Worm (Caenorhabditis elegans) whole organism, L4 larva: Measurements from ENCODE around the gene rpl-25.1.

Experiments used
- ces-1 ChIP-seq: fragments of 150-350 bp; sonication (generic microtip); optimal IDR thresholded peaks from 4 replicates; lab custom pipeline; 2014; ENCODE audit warnings: missing biosample characterization, missing genetic modification reagents, missing genetic modification characterization
- egl-27 ChIP-seq: sonication (generic microtip); optimal IDR thresholded peaks from 3 replicates; lab custom pipeline; 2017; ENCODE audit warnings: missing biosample characterization, missing genetic modification reagents, missing genetic modification characterization
- lim-7 ChIP-seq: fragments of 200-800 bp; sonication (Bioruptor generic); IDR thresholded peaks from 2 replicates; pipeline ENCODE4 v1.3.6; 2022; ENCODE audit warnings: missing genetic modification characterization, missing compliant biosample characterization
- mdl-1 ChIP-seq, 2 experiments: fragments of 150-350 bp in 1 of 2; sonication (generic microtip) in 1 of 2; optimal IDR thresholded peaks; 2 replicates each; lab custom pipeline; 2014 to 2017; ENCODE audit warnings: missing biosample characterization in 2 of 2, missing genetic modification characterization in 2 of 2
- mdt-29 ChIP-seq: fragments of 200-800 bp; sonication (Bioruptor generic); IDR thresholded peaks from 2 replicates; pipeline ENCODE4 v1.3.6; 2022; ENCODE audit warnings: missing genetic modification reagents, missing genetic modification characterization, missing compliant biosample characterization
- nhr-11 ChIP-seq: fragments of 150-350 bp; optimal IDR thresholded peaks from 2 replicates; lab custom pipeline; 2014; ENCODE audit warnings: missing biosample characterization, missing genetic modification characterization
- nhr-111 ChIP-seq: fragments of 200-800 bp; sonication (Bioruptor generic); optimal IDR thresholded peaks from 2 replicates; lab custom pipeline; 2018; ENCODE audit warnings: mild to moderate bottlenecking, missing genetic modification characterization, missing compliant biosample characterization
- nhr-77 ChIP-seq: fragments of 150-350 bp; optimal IDR thresholded peaks from 2 replicates; lab custom pipeline; 2014; ENCODE audit warnings: missing biosample characterization, missing genetic modification characterization
- pha-4 ChIP-seq, 2 experiments: fragments of 150-350 bp in 1 of 2; fragments of 200-800 bp in 1 of 2; sonication (Bioruptor generic) in 1 of 2; IDR thresholded peaks in 1 of 2; optimal IDR thresholded peaks in 1 of 2; 2 replicates each; pipeline versions ENCODE4 v1.3.6 to Lab custom; 2014 to 2022; ENCODE audit warnings: missing genetic modification characterization in 2 of 2, missing genetic modification reagents in 2 of 2, missing biosample characterization in 1 of 2, missing compliant biosample characterization in 1 of 2
- php-3 ChIP-seq: fragments of 200-800 bp; sonication (Bioruptor generic); IDR thresholded peaks from 2 replicates; pipeline ENCODE4 v1.3.6; 2022; ENCODE audit warnings: missing genetic modification reagents, missing genetic modification characterization, missing compliant biosample characterization
- saeg-2 ChIP-seq: fragments of 200-800 bp; sonication (Bioruptor generic); IDR thresholded peaks from 2 replicates; pipeline ENCODE4 v1.3.6; 2022; ENCODE audit warnings: missing genetic modification reagents, missing genetic modification characterization, missing compliant biosample characterization
- sdz-12 ChIP-seq: fragments of 200-800 bp; sonication (Bioruptor generic); optimal IDR thresholded peaks from 2 replicates; lab custom pipeline; 2018; ENCODE audit warnings: mild to moderate bottlenecking, missing genetic modification characterization, missing compliant biosample characterization
- zfp-3 ChIP-seq: fragments of 200-800 bp; sonication (Bioruptor generic); conservative IDR thresholded peaks from 2 replicates; pipeline ENCODE4 v1.3.6; 2022; ENCODE audit warnings: missing genetic modification reagents, missing genetic modification characterization, missing compliant biosample characterization
- ztf-11 ChIP-seq: fragments of 150-350 bp; optimal IDR thresholded peaks from 2 replicates; lab custom pipeline; 2014; ENCODE audit warnings: missing biosample characterization, missing genetic modification characterization

DNA sequence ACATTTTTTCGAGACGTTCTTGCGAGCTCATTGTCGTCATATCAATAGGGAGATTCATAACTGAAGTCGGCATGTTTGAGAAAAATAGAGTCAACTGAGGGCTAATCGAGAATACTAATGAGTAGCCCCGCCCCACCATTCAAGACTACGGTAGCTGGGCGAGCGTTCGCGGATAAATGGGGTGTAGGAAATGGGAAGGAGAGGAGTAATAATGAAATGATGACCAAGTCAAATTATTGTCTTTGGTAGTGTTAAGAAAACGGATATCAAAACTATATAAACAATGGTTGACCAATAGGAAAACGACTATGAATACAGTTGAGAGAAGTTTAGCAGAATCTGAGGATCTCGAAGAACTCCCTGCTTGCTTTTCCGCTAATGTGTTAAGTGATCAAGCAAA lies 46.6 kb downstream of the rpl-25.1 start, which contains the start of gene mls-2:
- TF ChIP-seq sdz-12, result no peak
- no peak for TF ChIP-seq lim-7 (GFP tag; lab: Robert Waterston, UW)
- TF ChIP-seq mdt-29 (GFP tag; lab: Robert Waterston, UW), result no peak
- TF ChIP-seq saeg-2 (GFP tag; lab: Robert Waterston, UW), result no peak
- TF ChIP-seq ces-1 (GFP tag; lab: Kevin White, UChicago), result no peak
- TF ChIP-seq mdl-1 (tag; optimal IDR thresholded peaks at IDR 0.05; lab: Kevin White, UChicago), result no peak
- TF ChIP-seq egl-27 (tag; lab: Kevin White, UChicago), result no peak
- TF ChIP-seq nhr-111 (GFP tag; lab: Kevin White, UChicago), result no peak
- no peak for TF ChIP-seq zfp-3 (GFP tag; lab: Robert Waterston, UW)
- no peak for TF ChIP-seq pha-4 (GFP tag; IDR thresholded peaks at IDR 0.05; lab: Robert Waterston, UW)
- TF ChIP-seq pha-4 (tag; optimal IDR thresholded peaks at IDR 0.05; lab: Kevin White, UChicago), result no peak
- TF ChIP-seq php-3 (GFP tag; lab: Robert Waterston, UW), result no peak
- no peak for TF ChIP-seq nhr-77 (tag; lab: Kevin White, UChicago)
- no peak for TF ChIP-seq nhr-11 (tag; lab: Kevin White, UChicago)
- TF ChIP-seq ztf-11 (tag; lab: Kevin White, UChicago), result no peak
